Worm (Caenorhabditis elegans): Measurements from ENCODE around the gene ugt-37.

DNA sequence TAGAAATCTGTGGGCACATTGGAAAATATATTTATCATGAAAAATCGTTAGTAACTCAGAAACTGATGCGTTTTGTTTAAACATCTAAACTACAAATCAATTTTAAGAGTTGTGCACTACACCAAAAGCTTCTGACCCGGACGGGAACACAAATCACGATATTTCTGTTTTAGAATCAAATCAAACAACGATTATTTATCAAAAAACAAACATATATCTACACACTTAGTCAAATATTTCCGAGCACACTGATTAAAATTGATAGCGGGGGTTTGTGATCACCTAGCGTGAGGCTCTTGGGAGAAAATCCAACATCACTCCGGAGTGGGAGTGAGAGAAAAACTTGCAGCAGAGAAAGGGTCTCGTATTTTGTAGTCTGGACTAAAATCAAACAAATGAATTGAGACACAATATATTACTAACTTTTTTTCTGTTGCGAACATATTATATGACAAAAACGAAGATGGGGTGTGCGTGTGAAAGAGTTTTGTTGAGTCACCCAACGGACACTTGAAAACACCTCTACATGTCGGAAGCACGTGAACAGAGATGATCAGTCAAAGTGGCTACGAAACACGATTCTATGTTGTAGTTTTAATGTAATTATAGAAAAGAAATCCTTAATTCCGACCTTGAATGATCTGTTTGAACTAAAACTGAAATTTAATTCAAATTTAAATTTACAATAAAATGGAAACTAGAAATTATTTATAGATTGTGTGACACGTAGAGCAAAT, 49.7 kb downstream of the ugt-37 start:
- no peak for TF ChIP-seq nhr-28 (tag; optimal IDR thresholded peaks at IDR 0.05)
- TF ChIP-seq fkh-10 (GFP tag; optimal IDR thresholded peaks at IDR 0.05): no peak
- no peak for TF ChIP-seq egl-27 (tag; optimal IDR thresholded peaks at IDR 0.05)
- TF ChIP-seq ztf-4 (tag; optimal IDR thresholded peaks at IDR 0.05): no peak
- no peak for TF ChIP-seq zag-1 (tag; optimal IDR thresholded peaks at IDR 0.05)
- TF ChIP-seq fos-1 (tag; optimal IDR thresholded peaks at IDR 0.05): no peak
- no peak for TF ChIP-seq unc-62 (GFP tag; optimal IDR thresholded peaks at IDR 0.05)

All from whole organism, L3 larva.